Worm (Caenorhabditis elegans): ENCODE results near the gene VM106R.1.

DNA sequence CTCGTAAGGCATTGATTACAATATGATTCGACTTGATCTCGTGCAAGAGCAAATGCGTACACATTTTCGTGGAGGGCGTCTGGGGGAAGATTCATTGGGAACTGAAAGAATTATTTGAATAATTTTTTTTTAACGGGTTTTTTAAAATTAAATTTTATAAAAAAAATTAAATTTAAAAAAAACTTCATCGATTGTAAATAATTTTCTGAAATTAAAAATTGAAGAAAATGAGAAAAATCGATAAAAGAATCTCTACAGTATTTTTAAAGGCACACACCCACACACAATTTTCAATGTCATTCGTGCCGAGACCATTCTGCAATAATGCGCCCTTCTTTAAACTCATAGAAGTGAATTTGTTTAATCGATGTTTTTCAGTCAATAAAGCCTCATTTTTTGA lies 32.8 kb downstream of the VM106R.1 start, which contains the start of gene set-14:
- TF ChIP-seq pha-4 (tag; optimal IDR thresholded peaks at IDR 0.05) (no peak), nhr-12 (tag; optimal IDR thresholded peaks at IDR 0.05) (no peak), sptf-1 (tag; optimal IDR thresholded peaks at IDR 0.05) (no peak)

All from whole organism, mixed stage, embryonic.